Worm (Caenorhabditis elegans) whole organism, L1 larva: ENCODE data around the gene tsfm-1.

ENCODE experiments used
- aly-2 ChIP-seq: fragments of 150-350 bp; optimal IDR thresholded peaks from 2 replicates; lab custom pipeline; 2014; ENCODE audit warnings: missing biosample characterization, missing genetic modification characterization
- ceh-88 ChIP-seq: fragments of 200-800 bp; sonication (Bioruptor generic); IDR thresholded peaks from 2 replicates; pipeline ENCODE4 v1.3.6; 2022; ENCODE audit warnings: missing genetic modification characterization, missing compliant biosample characterization
- nhr-237 ChIP-seq: fragments of 150-350 bp; optimal IDR thresholded peaks from 2 replicates; lab custom pipeline; 2014; ENCODE audit warnings: missing biosample characterization, missing genetic modification characterization

ce11 chrV:12295520-12295919 lies 24.2 kb upstream of the tsfm-1 start:
- TF ChIP-seq nhr-237 (tag; lab: Kevin White, UChicago), result no peak
- no peak for TF ChIP-seq aly-2 (tag; lab: Kevin White, UChicago)
- no peak for TF ChIP-seq ceh-88
